Worm (Caenorhabditis elegans) whole organism, L4 larva: ENCODE measurements around the gene memi-3.

Experiments used
- F44E2.7 ChIP-seq: fragments of 200-800 bp; sonication (Bioruptor generic); IDR thresholded peaks from 2 replicates; pipeline ENCODE4 v2.1.2; 2022; ENCODE audit warnings: missing genetic modification characterization, missing compliant biosample characterization
- F49E8.2 ChIP-seq: sonication (generic microtip); optimal IDR thresholded peaks from 2 replicates; lab custom pipeline; 2016; ENCODE audit warnings: missing compliant biosample characterization, mild to moderate bottlenecking, missing genetic modification characterization, borderline replicate concordance
- Y105C5A.15 ChIP-seq: fragments of 200-800 bp; sonication (Bioruptor generic); IDR thresholded peaks from 2 replicates; pipeline ENCODE4 v1.3.6; 2022; ENCODE audit warnings: missing genetic modification characterization, missing compliant biosample characterization
- Y48G9A.11 ChIP-seq: fragments of 200-800 bp; sonication (Bioruptor generic); IDR thresholded peaks from 2 replicates; pipeline ENCODE4 v1.3.6; 2022; ENCODE audit warnings: missing genetic modification reagents, missing genetic modification characterization, missing compliant biosample characterization
- ZK337.2 ChIP-seq: fragments of 200-800 bp; sonication (Bioruptor generic); IDR thresholded peaks from 2 replicates; pipeline ENCODE4 v1.3.6; 2022; ENCODE audit warnings: missing genetic modification reagents, missing genetic modification characterization, missing compliant biosample characterization
- ZK546.5 ChIP-seq, 2 experiments: sonication (generic microtip); optimal IDR thresholded peaks; 2 replicates each; lab custom pipeline; 2017; ENCODE audit warnings: missing biosample characterization in 2 of 2, missing genetic modification characterization in 2 of 2
- aha-1 ChIP-seq: fragments of 150-350 bp; peaks from one replicate; lab custom pipeline; 2014; ENCODE audit warnings: missing biosample characterization, missing genetic modification characterization
- aly-2 ChIP-seq: sonication (generic microtip); optimal IDR thresholded peaks from 2 replicates; lab custom pipeline; 2018; ENCODE audit warnings: missing biosample characterization, missing genetic modification characterization
- ceh-28 ChIP-seq: fragments of 150-350 bp; optimal IDR thresholded peaks from 2 replicates; lab custom pipeline; 2014; ENCODE audit warnings: missing biosample characterization, missing genetic modification reagents, missing genetic modification characterization
- ceh-44 ChIP-seq: fragments of 200-800 bp; sonication (Bioruptor generic); IDR thresholded peaks from 2 replicates; pipeline ENCODE4 v1.3.6; 2022; ENCODE audit warnings: missing genetic modification reagents, missing genetic modification characterization, missing compliant biosample characterization
- daf-16 ChIP-seq, 3 experiments: sonication (generic microtip); optimal IDR thresholded peaks; 2 replicates each; lab custom pipeline; 2016 to 2017; ENCODE audit warnings: missing genetic modification characterization in 3 of 3, missing genetic modification reagents in 3 of 3, mild to moderate bottlenecking in 2 of 3, missing compliant biosample characterization in 2 of 3, missing biosample characterization in 1 of 3, moderate library complexity in 1 of 3
- daf-8 ChIP-seq: fragments of 200-800 bp; sonication (Bioruptor generic); IDR thresholded peaks from 2 replicates; pipeline ENCODE4 v1.3.6; 2022; ENCODE audit warnings: missing genetic modification characterization, missing compliant biosample characterization
- dmd-8 ChIP-seq: fragments of 200-800 bp; sonication (Bioruptor generic); IDR thresholded peaks from 2 replicates; pipeline ENCODE4 v1.3.6; 2022; ENCODE audit warnings: missing genetic modification characterization, missing compliant biosample characterization
- dpl-1 ChIP-seq: fragments of 150-350 bp; optimal IDR thresholded peaks from 2 replicates; lab custom pipeline; 2014; ENCODE audit warnings: missing biosample characterization, missing genetic modification reagents, missing genetic modification characterization
- duxl-1 ChIP-seq: sonication (generic microtip); optimal IDR thresholded peaks from 2 replicates; lab custom pipeline; 2016; ENCODE audit warnings: mild to moderate bottlenecking, missing genetic modification characterization, moderate library complexity, missing compliant biosample characterization; ENCODE audit not compliant: poor library complexity
- dve-1 ChIP-seq: sonication (generic microtip); optimal IDR thresholded peaks from 2 replicates; lab custom pipeline; 2017; ENCODE audit warnings: antibody characterized with exemption, mild to moderate bottlenecking, missing genetic modification characterization, missing compliant biosample characterization; ENCODE audit not compliant: insufficient read depth
- egl-27 ChIP-seq: sonication (generic microtip); optimal IDR thresholded peaks from 3 replicates; lab custom pipeline; 2017; ENCODE audit warnings: missing biosample characterization, missing genetic modification reagents, missing genetic modification characterization
- egl-43 ChIP-seq: fragments of 200-800 bp; sonication (Bioruptor generic); IDR thresholded peaks from 2 replicates; pipeline ENCODE4 v1.3.6; 2022; ENCODE audit warnings: missing genetic modification reagents, missing genetic modification characterization, missing compliant biosample characterization
- hlh-11 ChIP-seq: fragments of 200-800 bp; sonication (Bioruptor generic); optimal IDR thresholded peaks from 2 replicates; lab custom pipeline; 2018; ENCODE audit warnings: mild to moderate bottlenecking, missing genetic modification characterization, missing compliant biosample characterization
- hlh-30 ChIP-seq: sonication (generic microtip); optimal IDR thresholded peaks from 2 replicates; lab custom pipeline; 2017; ENCODE audit warnings: antibody characterized with exemption, mild to moderate bottlenecking, missing genetic modification characterization, missing compliant biosample characterization; ENCODE audit not compliant: insufficient read depth
- lin-13 ChIP-seq: fragments of 150-350 bp; optimal IDR thresholded peaks from 2 replicates; lab custom pipeline; 2014; ENCODE audit warnings: missing biosample characterization, missing genetic modification reagents, missing genetic modification characterization
- lin-15B ChIP-seq: fragments of 150-350 bp; sonication (generic microtip); optimal IDR thresholded peaks from 3 replicates; lab custom pipeline; 2014; ENCODE audit warnings: missing biosample characterization, missing genetic modification characterization
- lin-38 ChIP-seq: fragments of 200-800 bp; sonication (Bioruptor generic); IDR thresholded peaks from 2 replicates; pipeline ENCODE4 v1.3.6; 2022; ENCODE audit warnings: missing genetic modification reagents, missing genetic modification characterization, missing compliant biosample characterization
- lin-39 ChIP-seq: fragments of 150-350 bp; optimal IDR thresholded peaks from 2 replicates; lab custom pipeline; 2014; ENCODE audit warnings: missing biosample characterization, missing genetic modification reagents, missing genetic modification characterization
- lsy-2 ChIP-seq, 2 experiments: fragments of 150-350 bp in 1 of 2; sonication (generic microtip) in 1 of 2; optimal IDR thresholded peaks; 2 replicates each; lab custom pipeline; 2014 to 2017; ENCODE audit warnings: missing biosample characterization in 2 of 2, missing genetic modification characterization in 2 of 2
- madf-9 ChIP-seq: fragments of 200-800 bp; sonication (Bioruptor generic); conservative IDR thresholded peaks from 2 replicates; pipeline ENCODE4 v1.3.6; 2022; ENCODE audit warnings: missing genetic modification reagents, missing genetic modification characterization, missing compliant biosample characterization
- mdl-1 ChIP-seq, 2 experiments: fragments of 150-350 bp in 1 of 2; sonication (generic microtip) in 1 of 2; optimal IDR thresholded peaks; 2 replicates each; lab custom pipeline; 2014 to 2017; ENCODE audit warnings: missing biosample characterization in 2 of 2, missing genetic modification characterization in 2 of 2
- mep-1 ChIP-seq: fragments of 150-350 bp; sonication (generic microtip); optimal IDR thresholded peaks from 3 replicates; lab custom pipeline; 2014; ENCODE audit warnings: missing biosample characterization, missing genetic modification characterization
- mes-2 ChIP-seq: sonication (generic microtip); optimal IDR thresholded peaks from 2 replicates; lab custom pipeline; 2016; ENCODE audit warnings: missing genotype, mild to moderate bottlenecking, missing genetic modification characterization, missing compliant biosample characterization; ENCODE audit not compliant: poor library complexity, severe bottlenecking
- mxl-3 ChIP-seq: fragments of 200-800 bp; sonication (Bioruptor generic); optimal IDR thresholded peaks from 2 replicates; lab custom pipeline; 2018; ENCODE audit warnings: mild to moderate bottlenecking, missing genetic modification characterization, missing compliant biosample characterization
- nhr-11 ChIP-seq: fragments of 150-350 bp; optimal IDR thresholded peaks from 2 replicates; lab custom pipeline; 2014; ENCODE audit warnings: missing biosample characterization, missing genetic modification characterization
- nhr-25 ChIP-seq: sonication (generic microtip); optimal IDR thresholded peaks from 2 replicates; lab custom pipeline; 2017; ENCODE audit warnings: missing genetic modification characterization, mild to moderate bottlenecking, missing compliant biosample characterization, antibody characterized with exemption, moderate library complexity, borderline replicate concordance; ENCODE audit not compliant: insufficient read depth
- nhr-42 ChIP-seq: fragments of 200-800 bp; sonication (Bioruptor generic); IDR thresholded peaks from 2 replicates; pipeline ENCODE4 v1.3.6; 2022; ENCODE audit warnings: missing genetic modification characterization, missing compliant biosample characterization
- rbr-2 ChIP-seq: sonication (generic microtip); optimal IDR thresholded peaks from 2 replicates; lab custom pipeline; 2016; ENCODE audit warnings: missing genotype, missing genetic modification characterization, missing compliant biosample characterization
- saeg-2 ChIP-seq: fragments of 200-800 bp; sonication (Bioruptor generic); IDR thresholded peaks from 2 replicates; pipeline ENCODE4 v1.3.6; 2022; ENCODE audit warnings: missing genetic modification reagents, missing genetic modification characterization, missing compliant biosample characterization
- set-16 ChIP-seq: fragments of 200-800 bp; sonication (Bioruptor generic); IDR thresholded peaks from 2 replicates; pipeline ENCODE4 v1.3.6; 2022; ENCODE audit warnings: missing genetic modification reagents, missing genetic modification characterization, missing compliant biosample characterization
- skn-1 ChIP-seq: fragments of 150-350 bp; optimal IDR thresholded peaks from 2 replicates; lab custom pipeline; 2014; ENCODE audit warnings: missing biosample characterization, missing genetic modification characterization
- spr-3 ChIP-seq: fragments of 200-800 bp; sonication (Bioruptor generic); optimal IDR thresholded peaks from 2 replicates; lab custom pipeline; 2018; ENCODE audit warnings: mild to moderate bottlenecking, missing genetic modification characterization, missing compliant biosample characterization
- tra-1 ChIP-seq: fragments of 200-800 bp; sonication (Bioruptor generic); IDR thresholded peaks from 2 replicates; pipeline ENCODE4 v1.3.6; 2022; ENCODE audit warnings: missing genetic modification reagents, missing genetic modification characterization, missing compliant biosample characterization
- unc-130 ChIP-seq: sonication (generic microtip); optimal IDR thresholded peaks from 2 replicates; lab custom pipeline; 2016; ENCODE audit warnings: missing genetic modification reagents, missing genetic modification characterization, missing compliant biosample characterization
- unc-39 ChIP-seq: sonication (generic microtip); optimal IDR thresholded peaks from 2 replicates; lab custom pipeline; 2017; ENCODE audit warnings: missing biosample characterization, missing genetic modification characterization
- unc-62 ChIP-seq, 3 experiments: fragments of 150-350 bp in 1 of 3; sonication (generic microtip); optimal IDR thresholded peaks in 2 of 3; peaks in 1 of 3; 1 replicate in 1 of 3; 2 replicates in 2 of 3; lab custom pipeline; 2014 to 2017; ENCODE audit warnings: missing biosample characterization in 3 of 3, missing genetic modification characterization in 3 of 3, missing genetic modification reagents in 3 of 3, missing genotype in 1 of 3
- zfp-2 ChIP-seq: sonication (generic microtip); optimal IDR thresholded peaks from 2 replicates; lab custom pipeline; 2016; ENCODE audit warnings: mild to moderate bottlenecking, missing genetic modification characterization, missing compliant biosample characterization
- zip-11 ChIP-seq: fragments of 200-800 bp; sonication (Bioruptor generic); IDR thresholded peaks from 2 replicates; pipeline ENCODE4 v1.3.6; 2022; ENCODE audit warnings: missing genetic modification characterization, missing compliant biosample characterization
- ztf-11 ChIP-seq: fragments of 150-350 bp; optimal IDR thresholded peaks from 2 replicates; lab custom pipeline; 2014; ENCODE audit warnings: missing biosample characterization, missing genetic modification characterization

memi-3 gene

ce11 chrIV:11371645-11372044 lies 31.5 kb downstream of the memi-3 start, which contains the start of gene sec-31:
sec-31 (minus strand) TSS chrIV:11371792.
- peak; percentile 42 for TF ChIP-seq dpl-1
- TF ChIP-seq lsy-2 (tag; optimal IDR thresholded peaks at IDR 0.05; lab: Kevin White, UChicago) = peak in 1 of 2 experiments; percentile 26
- no peak for TF ChIP-seq mxl-3 (GFP tag; lab: Kevin White, UChicago)
- no peak for TF ChIP-seq saeg-2 (GFP tag; lab: Robert Waterston, UW)
- peak; percentile 51 for TF ChIP-seq lin-38 (GFP tag; lab: Robert Waterston, UW)
- peak; percentile 53 for TF ChIP-seq mes-2 (tag; lab: Kevin White, UChicago)
- TF ChIP-seq unc-62 (GFP tag; optimal IDR thresholded peaks at IDR 0.05 in 1 of 2; lab: Kevin White, UChicago) = peak in 1 of 2 experiments; percentile 18
- no peak for TF ChIP-seq unc-62 (tag; optimal IDR thresholded peaks at IDR 0.05; lab: Kevin White, UChicago)

ce11 chrIV:11363806-11364562 lies 39.2 kb downstream of the memi-3 start:
- TF ChIP-seq hlh-30 (no peak), rbr-2 (tag; lab: Kevin White, UChicago) (no peak), mep-1 (tag; lab: Kevin White, UChicago) (peak; percentile 40), egl-27 (tag; lab: Kevin White, UChicago) (no peak), egl-43 (GFP tag; lab: Robert Waterston, UW) (no peak), saeg-2 (GFP tag; lab: Robert Waterston, UW) (no peak), dve-1 (tag; lab: Kevin White, UChicago) (peak; percentile 58), dpl-1 (no peak), madf-9 (GFP tag; lab: Robert Waterston, UW) (no peak), unc-62 (GFP tag; optimal IDR thresholded peaks at IDR 0.05 in 1 of 2; lab: Kevin White, UChicago) (peak in 1 of 2 experiments; percentile 61), unc-62 (tag; optimal IDR thresholded peaks at IDR 0.05; lab: Kevin White, UChicago) (no peak), mes-2 (tag; lab: Kevin White, UChicago) (peak; percentile 31), F49E8.2 (tag; lab: Kevin White, UChicago) (no peak), lsy-2 (tag; optimal IDR thresholded peaks at IDR 0.05; lab: Kevin White, UChicago) (peak in 1 of 2 experiments; percentile 38), ZK546.5 (tag; optimal IDR thresholded peaks at IDR 0.05; lab: Kevin White, UChicago) (no peak), aha-1 (tag; lab: Kevin White, UChicago) (peak; percentile 53), ceh-44 (GFP tag; lab: Robert Waterston, UW) (no peak), duxl-1 (tag; lab: Kevin White, UChicago) (no peak), hlh-11 (tag; lab: Kevin White, UChicago) (peak; percentile 63), zfp-2 (tag; lab: Kevin White, UChicago) (no peak), spr-3 (no peak), lin-39 (no peak), Y48G9A.11 (no peak), skn-1 (tag; lab: Kevin White, UChicago) (no peak), daf-16 (GFP tag; optimal IDR thresholded peaks at IDR 0.05; lab: Kevin White, UChicago) (no peak), daf-16 (tag; optimal IDR thresholded peaks at IDR 0.05; lab: Kevin White, UChicago) (peak; percentile 42), Y105C5A.15 (GFP tag; lab: Robert Waterston, UW) (no peak), aly-2 (no peak), lin-15B (tag; lab: Kevin White, UChicago) (no peak), unc-130 (GFP tag; lab: Kevin White, UChicago) (no peak), nhr-11 (tag; lab: Kevin White, UChicago) (no peak), tra-1 (GFP tag; lab: Robert Waterston, UW) (no peak), nhr-25 (tag; lab: Kevin White, UChicago) (no peak), mdl-1 (tag; optimal IDR thresholded peaks at IDR 0.05; lab: Kevin White, UChicago) (no peak), zip-11 (GFP tag; lab: Robert Waterston, UW) (no peak), nhr-42 (no peak), daf-8 (GFP tag; lab: Robert Waterston, UW) (no peak), ceh-28 (tag; lab: Kevin White, UChicago) (no peak), ZK337.2 (GFP tag; lab: Robert Waterston, UW) (no peak), set-16 (GFP tag; lab: Robert Waterston, UW) (no peak), dmd-8 (no peak), unc-39 (tag; lab: Kevin White, UChicago) (no peak), F44E2.7 (GFP tag; lab: Robert Waterston, UW) (no peak), lin-13 (no peak), ztf-11 (tag; lab: Kevin White, UChicago) (no peak)
